Worm (Caenorhabditis elegans): ENCODE measurements around the gene F28C6.9.

- TF ChIP-seq flt-1 (GFP tag; IDR thresholded peaks at IDR 0.05) (no peak), T22C8.4 (GFP tag; IDR thresholded peaks at IDR 0.05) (no peak), ztf-29 (GFP tag; IDR thresholded peaks at IDR 0.05) (no peak), ztf-23 (GFP tag; IDR thresholded peaks at IDR 0.05) (no peak), ref-1 (GFP tag; conservative IDR thresholded peaks at IDR 0.05) (no peak), cog-1 (tag; optimal IDR thresholded peaks at IDR 0.05) (no peak), med-1 (GFP tag; optimal IDR thresholded peaks at IDR 0.05; ENCODE audit: insufficient read depth) (no peak), tab-1 (GFP tag; IDR thresholded peaks at IDR 0.05) (no peak)
These were observed 24.4 kb upstream of the F28C6.9 start, which contains the start of gene cutl-12 for ce11 chrII:8634386-8634785.
